Worm (Caenorhabditis elegans): ENCODE data around the gene Y67D8B.5.

Y67D8B.5 gene

DNA sequence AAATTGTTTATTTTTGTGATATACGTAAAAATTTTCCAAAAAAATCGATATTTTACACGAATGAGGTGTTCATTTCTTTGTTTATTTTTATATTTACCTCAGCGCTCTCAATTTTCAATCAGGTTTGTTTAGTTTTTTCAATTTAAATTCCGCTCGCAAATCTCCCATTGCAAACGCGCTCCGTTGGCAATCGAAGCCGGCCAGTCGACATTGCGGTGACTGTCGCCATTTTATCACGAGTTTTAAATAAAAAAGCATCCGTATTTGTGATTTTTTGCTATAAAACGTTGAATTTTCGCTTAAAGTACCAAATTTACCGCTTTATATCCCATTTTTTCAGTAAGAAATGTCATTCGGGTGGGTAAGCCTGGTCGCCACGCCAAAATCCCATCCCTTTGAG, 11.3 kb downstream of the Y67D8B.5 start, which contains the start of gene slmp-1:
Gene slmp-1, plus strand, starts transcription at position 335 of the 400 bp plus-strand sequence.
- TF ChIP-seq hnd-1 (tag; optimal IDR thresholded peaks at IDR 0.05) (no peak), tra-4 (tag; optimal IDR thresholded peaks at IDR 0.05) (no peak), F13C5.2 (tag; optimal IDR thresholded peaks at IDR 0.05) (peak; percentile 19), ets-7 (tag; optimal IDR thresholded peaks at IDR 0.05) (no peak)

DNA sequence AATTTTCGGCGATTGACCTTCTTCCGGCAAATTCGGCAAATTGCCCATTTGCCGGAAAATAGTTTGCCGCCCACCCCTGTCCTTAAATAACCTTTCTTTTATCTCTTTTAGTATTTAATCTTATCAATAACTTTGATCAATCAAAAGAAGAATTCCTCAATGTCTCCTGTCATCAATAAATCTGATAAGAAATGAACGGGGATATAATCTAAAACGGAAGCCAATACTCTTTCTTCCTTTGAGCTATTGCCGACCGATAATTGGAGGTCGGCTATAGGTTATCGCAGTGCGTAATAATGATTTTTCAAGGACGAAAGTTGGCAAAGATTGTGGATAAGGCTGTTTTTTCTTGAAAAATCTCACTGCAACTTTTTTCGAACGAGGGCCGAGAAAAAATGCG, 19.0 kb downstream of the Y67D8B.5 start:
- no peak for TF ChIP-seq sea-1 (GFP tag; conservative IDR thresholded peaks at IDR 0.05)
- TF ChIP-seq scrt-1 (GFP tag; IDR thresholded peaks at IDR 0.05), result no peak
- TF ChIP-seq hmg-4 (GFP tag; optimal IDR thresholded peaks at IDR 0.05), result no peak
- no peak for TF ChIP-seq tbx-11 (GFP tag; IDR thresholded peaks at IDR 0.05)
- no peak for TF ChIP-seq B0310.2 (tag; optimal IDR thresholded peaks at IDR 0.05)
- no peak for TF ChIP-seq hnd-1 (tag; optimal IDR thresholded peaks at IDR 0.05)

DNA sequence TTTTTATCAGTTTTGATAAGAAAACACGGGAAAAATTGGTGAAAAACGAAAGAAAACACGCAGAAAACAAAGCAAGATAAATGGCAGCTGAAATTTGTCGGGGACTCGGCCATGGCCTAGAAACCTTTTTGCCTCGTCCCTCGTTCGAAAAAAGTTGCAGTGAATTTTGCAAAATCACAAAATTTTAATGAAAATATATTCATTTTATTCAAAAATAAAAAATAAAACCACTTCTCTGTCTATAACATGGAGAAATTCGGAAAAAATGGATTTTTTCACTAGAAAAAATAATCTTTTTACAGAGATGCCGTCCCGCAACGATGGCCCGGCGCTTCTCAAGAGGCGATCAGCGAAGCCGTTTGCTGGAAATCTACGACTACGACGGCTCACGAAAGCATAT, 20.0 kb downstream of the Y67D8B.5 start, which contains the start of gene Y67D8A.2:
Gene Y67D8A.2, plus strand, starts transcription at position 301 of the 400 bp plus-strand sequence.
- no peak for TF ChIP-seq aly-1 (tag; optimal IDR thresholded peaks at IDR 0.05)
- no peak for TF ChIP-seq sea-1 (GFP tag; conservative IDR thresholded peaks at IDR 0.05)
- no peak for TF ChIP-seq hmbx-1 (tag; optimal IDR thresholded peaks at IDR 0.05)
- no peak for TF ChIP-seq ceh-36 (tag; optimal IDR thresholded peaks at IDR 0.05)
- no peak for TF ChIP-seq tra-4 (tag; optimal IDR thresholded peaks at IDR 0.05)
- no peak for TF ChIP-seq B0310.2 (tag; optimal IDR thresholded peaks at IDR 0.05)
- no peak for TF ChIP-seq ceh-13 (GFP tag; optimal IDR thresholded peaks at IDR 0.05)
- TF ChIP-seq scrt-1 (GFP tag; IDR thresholded peaks at IDR 0.05), result no peak
- TF ChIP-seq pes-1 (GFP tag; IDR thresholded peaks at IDR 0.05), result no peak
- TF ChIP-seq ets-7 (tag; optimal IDR thresholded peaks at IDR 0.05), result no peak
- no peak for TF ChIP-seq ama-1 (optimal IDR thresholded peaks at IDR 0.05)
- TF ChIP-seq tbx-11 (GFP tag; IDR thresholded peaks at IDR 0.05), result no peak
- no peak for TF ChIP-seq F13C5.2 (tag; optimal IDR thresholded peaks at IDR 0.05)
- no peak for TF ChIP-seq flt-1 (GFP tag; IDR thresholded peaks at IDR 0.05)
- no peak for TF ChIP-seq tbx-37 (GFP tag; conservative IDR thresholded peaks at IDR 0.05)
- TF ChIP-seq hmg-4 (GFP tag; optimal IDR thresholded peaks at IDR 0.05), result no peak
- no peak for TF ChIP-seq hnd-1 (tag; optimal IDR thresholded peaks at IDR 0.05)

DNA sequence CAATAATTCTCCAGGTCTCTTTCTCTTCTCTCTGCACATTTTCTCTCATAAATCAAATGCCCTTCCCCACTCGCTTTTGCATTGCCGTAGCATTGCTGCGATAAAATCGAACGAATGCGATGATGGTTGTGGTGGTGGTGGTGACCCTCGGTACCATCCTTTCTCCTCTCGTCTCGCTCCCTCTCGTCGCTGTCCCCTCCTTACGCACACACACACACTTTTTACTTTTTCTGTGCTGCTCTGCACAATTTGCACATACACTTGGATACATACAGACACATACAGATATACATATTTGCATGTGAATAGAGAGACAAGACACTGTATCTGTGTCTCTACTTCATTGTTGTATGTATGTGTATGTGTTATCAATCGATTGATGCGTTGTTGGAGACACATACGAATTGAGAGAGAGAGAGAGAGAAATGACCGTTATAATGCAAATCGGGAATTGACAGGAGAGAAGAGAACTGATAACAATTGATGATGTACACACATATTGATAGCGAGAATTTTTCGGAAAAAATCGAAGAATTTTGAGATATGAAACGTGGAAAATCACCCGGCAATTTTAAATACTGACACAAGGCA, 25.5 kb downstream of the Y67D8B.5 start:
- TF ChIP-seq F13C5.2 (tag; optimal IDR thresholded peaks at IDR 0.05) (peak; percentile 52), scrt-1 (GFP tag; IDR thresholded peaks at IDR 0.05) (no peak), flt-1 (GFP tag; IDR thresholded peaks at IDR 0.05) (no peak), hmg-4 (GFP tag; optimal IDR thresholded peaks at IDR 0.05) (peak; percentile 48), ama-1 (optimal IDR thresholded peaks at IDR 0.05) (no peak), hnd-1 (tag; optimal IDR thresholded peaks at IDR 0.05) (no peak), tbx-37 (GFP tag; conservative IDR thresholded peaks at IDR 0.05) (no peak), sea-1 (GFP tag; conservative IDR thresholded peaks at IDR 0.05) (no peak), B0310.2 (tag; optimal IDR thresholded peaks at IDR 0.05) (no peak), tbx-11 (GFP tag; IDR thresholded peaks at IDR 0.05) (no peak), pes-1 (GFP tag; IDR thresholded peaks at IDR 0.05) (no peak), aly-1 (tag; optimal IDR thresholded peaks at IDR 0.05) (no peak), ceh-13 (GFP tag; optimal IDR thresholded peaks at IDR 0.05) (no peak)

DNA sequence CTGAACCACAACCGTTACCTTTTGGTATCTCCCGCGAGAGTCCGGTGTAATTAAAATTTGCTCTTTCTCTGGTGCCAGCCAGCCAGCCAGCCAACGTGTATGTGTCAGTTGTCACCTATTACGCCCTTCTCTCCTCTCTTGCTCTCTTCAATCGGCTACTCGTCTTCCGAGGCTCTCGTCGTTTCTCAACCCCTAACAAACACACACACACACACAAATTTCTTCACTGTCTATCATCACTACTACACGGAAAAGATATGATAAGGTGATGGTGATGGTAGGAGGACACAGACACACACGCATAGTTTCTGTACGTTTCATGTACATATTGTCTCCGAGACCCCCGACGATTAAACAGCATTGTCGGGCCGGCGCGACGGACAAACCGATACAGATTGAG, 29.5 kb downstream of the Y67D8B.5 start:
- no peak for TF ChIP-seq sea-1 (GFP tag; conservative IDR thresholded peaks at IDR 0.05)
- no peak for TF ChIP-seq tbx-11 (GFP tag; IDR thresholded peaks at IDR 0.05)
- no peak for TF ChIP-seq B0310.2 (tag; optimal IDR thresholded peaks at IDR 0.05)
- no peak for TF ChIP-seq ceh-13 (GFP tag; optimal IDR thresholded peaks at IDR 0.05)
- TF ChIP-seq flt-1 (GFP tag; IDR thresholded peaks at IDR 0.05), result no peak
- peak; percentile 17 for TF ChIP-seq hmg-4 (GFP tag; optimal IDR thresholded peaks at IDR 0.05)

DNA sequence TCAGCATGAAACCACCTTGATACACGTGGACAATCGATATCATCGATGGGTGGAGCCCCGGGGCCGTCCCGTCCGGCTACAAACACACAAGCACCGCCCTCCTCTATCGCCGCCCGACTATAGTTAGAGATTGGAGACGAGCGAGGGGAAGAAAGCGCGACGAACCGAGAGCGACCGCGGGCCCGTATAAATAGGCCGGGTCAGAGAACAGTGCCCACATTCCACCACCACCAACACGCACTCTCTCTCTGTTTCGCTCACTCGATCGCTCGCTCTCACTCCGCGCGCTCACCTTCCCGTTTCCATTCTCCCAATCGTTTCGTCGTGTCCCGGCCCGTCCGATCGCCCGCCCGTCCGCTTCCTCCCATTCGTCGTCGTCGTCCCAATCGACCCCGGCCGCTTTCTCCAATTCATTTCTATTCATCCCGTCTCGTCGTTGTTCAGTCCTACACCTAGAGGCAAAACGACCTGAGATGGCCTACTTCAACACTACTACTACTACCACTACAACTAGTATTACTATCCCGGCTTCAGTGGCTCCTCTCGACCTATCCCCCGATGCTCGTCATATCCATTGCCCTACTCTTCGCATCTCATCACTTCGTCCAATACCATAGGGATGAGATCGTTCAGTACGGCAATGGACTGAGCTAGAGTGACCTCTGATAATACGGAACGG, 30.7 kb downstream of the Y67D8B.5 start:
- TF ChIP-seq flt-1 (GFP tag; IDR thresholded peaks at IDR 0.05) (peak; percentile 56; the same call in 1 of the 2 replicates), tbx-11 (GFP tag; IDR thresholded peaks at IDR 0.05) (peak; percentile 69), ets-7 (tag; optimal IDR thresholded peaks at IDR 0.05) (peak; percentile 47), ama-1 (optimal IDR thresholded peaks at IDR 0.05) (peak; percentile 99), tbx-37 (GFP tag; conservative IDR thresholded peaks at IDR 0.05) (no peak; the same call in 1 of the 2 replicates), aly-1 (tag; optimal IDR thresholded peaks at IDR 0.05) (no peak), tra-4 (tag; optimal IDR thresholded peaks at IDR 0.05) (peak; percentile 6), hnd-1 (tag; optimal IDR thresholded peaks at IDR 0.05) (peak; percentile 4), F13C5.2 (tag; optimal IDR thresholded peaks at IDR 0.05) (peak; percentile 81), scrt-1 (GFP tag; IDR thresholded peaks at IDR 0.05) (peak; percentile 74), ceh-13 (GFP tag; optimal IDR thresholded peaks at IDR 0.05) (no peak), B0310.2 (tag; optimal IDR thresholded peaks at IDR 0.05) (peak; percentile 78), ceh-36 (tag; optimal IDR thresholded peaks at IDR 0.05) (peak; percentile 27), sea-1 (GFP tag; conservative IDR thresholded peaks at IDR 0.05) (peak; percentile 79), hmbx-1 (tag; optimal IDR thresholded peaks at IDR 0.05) (peak; percentile 18), pes-1 (GFP tag; IDR thresholded peaks at IDR 0.05) (peak; percentile 78), hmg-4 (GFP tag; optimal IDR thresholded peaks at IDR 0.05) (peak; percentile 86)

DNA sequence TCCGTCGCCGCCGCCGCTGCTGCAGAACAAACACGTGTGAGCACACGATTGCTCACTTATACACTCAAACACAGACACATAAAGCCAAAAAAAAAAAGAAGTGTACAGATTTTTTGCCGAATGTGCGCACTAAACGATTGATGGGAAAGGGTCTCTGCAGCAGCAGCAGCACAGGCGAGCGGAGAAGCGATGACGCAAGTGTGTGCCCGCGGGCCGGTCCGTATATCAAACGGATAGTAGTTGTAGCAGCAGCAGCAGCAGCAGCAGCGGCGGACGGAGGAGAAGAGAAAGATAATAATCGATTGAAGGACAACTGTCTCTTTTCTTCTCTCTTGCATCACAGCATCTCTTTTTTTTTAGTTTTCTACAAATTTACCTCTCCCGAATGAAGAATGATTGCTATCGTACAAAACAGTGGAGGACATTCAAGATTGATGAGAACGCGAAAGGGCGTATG, 31.3 kb downstream of the Y67D8B.5 start:
- TF ChIP-seq scrt-1 (GFP tag; IDR thresholded peaks at IDR 0.05) (peak; percentile 6; the same call in 1 of the 2 replicates), ama-1 (optimal IDR thresholded peaks at IDR 0.05) (peak; percentile 25), aly-1 (tag; optimal IDR thresholded peaks at IDR 0.05) (peak; percentile 84), ceh-13 (GFP tag; optimal IDR thresholded peaks at IDR 0.05) (no peak)

All from whole organism, early embryonic.